Fruit fly (Drosophila melanogaster) whole organism: ENCODE data around the gene Piezo.

Experiments
- CG8478 ChIP-seq: fragments of >200 bp; optimal IDR thresholded peaks from 2 replicates; lab custom pipeline; 2018; ENCODE audit warnings: inconsistent platforms
- Dll ChIP-seq: fragments of >200 bp; optimal IDR thresholded peaks from 2 replicates; lab custom pipeline; 2017
- EcR ChIP-seq, 2 experiments: fragments of >200 bp; optimal IDR thresholded peaks; 2 replicates each; lab custom pipeline; 2017; ENCODE audit warnings: missing biosample characterization in 2 of 2, missing genetic modification characterization in 2 of 2, missing genetic modification reagents in 2 of 2
- pan ChIP-seq: fragments of >200 bp; optimal IDR thresholded peaks from 2 replicates; lab custom pipeline; 2017
- psq ChIP-seq: fragments of >200 bp; optimal IDR thresholded peaks from 2 replicates; lab custom pipeline; 2017
- usp ChIP-seq: fragments of >200 bp; optimal IDR thresholded peaks from 2 replicates; lab custom pipeline; 2017; ENCODE audit warnings: missing biosample characterization, missing genetic modification characterization, mixed read lengths

Piezo gene

DNA sequence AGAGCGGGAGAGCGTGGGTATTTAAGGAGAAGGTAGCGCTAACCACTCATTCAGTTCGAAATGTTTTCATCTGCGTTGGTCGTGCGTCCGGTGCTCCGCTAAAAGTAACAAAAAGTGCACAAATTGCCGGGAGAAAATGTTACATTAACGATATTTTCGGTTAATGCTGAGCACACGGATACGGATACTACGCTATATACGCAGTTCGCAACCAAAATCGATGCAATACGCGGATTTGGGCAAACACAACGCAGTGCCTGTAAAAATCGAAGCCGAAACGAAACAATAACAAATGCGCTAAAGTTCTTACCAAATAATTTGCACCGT, at the start of gene Piezo:
TSS of gene Piezo (plus strand) at position 49 of the 327 bp plus-strand sequence.
- TF ChIP-seq Dll (lab: Kevin White, UChicago) (no peak), psq (no peak), pan (lab: Kevin White, UChicago) (no peak), EcR (GFP tag; optimal IDR thresholded peaks at IDR 0.05; lab: Kevin White, UChicago) (no peak), usp (GFP tag; lab: Kevin White, UChicago) (no peak), CG8478 (lab: Kevin White, UChicago) (no peak)

DNA sequence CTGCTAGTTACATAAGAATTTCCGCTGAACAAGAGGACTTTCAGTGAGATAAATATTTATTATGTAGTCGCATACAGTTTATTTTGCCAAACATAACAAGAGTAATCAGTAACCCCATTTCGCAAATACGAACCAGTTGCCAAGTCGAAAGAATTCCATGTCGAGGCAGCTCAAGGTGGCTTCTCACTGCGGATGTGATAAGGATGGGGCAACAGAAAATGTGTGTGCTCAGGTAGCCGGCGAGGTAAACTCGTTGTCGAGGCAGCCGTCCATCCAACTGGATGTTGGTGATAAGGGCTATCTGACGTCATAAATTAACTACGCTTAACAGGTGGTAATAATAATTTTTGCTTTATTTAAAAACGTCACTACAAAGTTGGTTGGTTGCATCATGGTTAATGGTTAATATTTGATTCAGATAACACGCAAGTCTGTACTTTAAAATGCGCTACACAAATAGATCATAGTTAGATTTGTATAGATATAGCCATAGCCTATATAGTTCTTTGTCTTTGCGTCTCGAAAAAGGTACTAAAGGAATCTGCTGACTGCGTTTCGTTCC, 46.2 kb upstream of the Piezo start:
- no peak for TF ChIP-seq psq
- TF ChIP-seq EcR (GFP tag; optimal IDR thresholded peaks at IDR 0.05; lab: Kevin White, UChicago), result no peak
- no peak for TF ChIP-seq CG8478 (lab: Kevin White, UChicago)
- no peak for TF ChIP-seq Dll (lab: Kevin White, UChicago)
- no peak for TF ChIP-seq usp (GFP tag; lab: Kevin White, UChicago)
- TF ChIP-seq pan (lab: Kevin White, UChicago), result no peak

DNA sequence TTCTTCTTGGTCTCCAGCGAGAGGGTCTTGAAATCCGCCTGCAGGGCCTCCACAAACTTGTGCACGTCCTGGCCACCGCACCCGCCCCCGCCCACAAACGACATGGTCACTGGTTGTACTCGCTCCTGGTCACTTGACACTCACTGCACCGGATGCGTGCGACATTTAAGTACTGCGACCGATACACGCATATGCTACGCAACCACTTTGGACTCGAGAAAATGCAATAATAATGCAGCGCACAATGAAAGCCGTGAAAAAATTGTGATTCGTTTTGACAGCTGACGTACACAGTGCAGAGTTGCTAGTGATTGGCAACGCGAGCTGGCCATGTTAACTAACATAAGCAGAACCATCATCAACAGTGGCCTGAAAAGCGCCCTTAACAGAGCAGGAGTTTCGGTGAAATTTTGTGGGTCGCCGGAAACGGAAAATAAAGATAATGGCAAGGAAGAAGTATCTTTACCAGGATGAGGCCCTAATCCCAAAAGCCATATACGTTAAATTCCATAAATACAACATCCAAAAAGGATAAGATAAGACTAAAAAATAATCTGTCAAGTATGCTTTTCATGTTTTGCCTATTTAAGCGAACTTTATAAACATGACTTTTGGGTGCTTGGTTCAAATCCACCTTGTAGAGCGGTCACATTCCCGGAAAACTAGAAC, 39.0 kb upstream of the Piezo start, which contains the start of the genes mon2 and CG8673:
TSS of gene mon2 (minus strand) at position 300 of the 669 bp plus-strand sequence.
TSS of gene CG8673 (plus strand) at position 619 of the 669 bp plus-strand sequence.
- TF ChIP-seq pan (lab: Kevin White, UChicago), result no peak
- TF ChIP-seq Dll (lab: Kevin White, UChicago), result no peak
- no peak for TF ChIP-seq psq
- no peak for TF ChIP-seq usp (GFP tag; lab: Kevin White, UChicago)
- TF ChIP-seq CG8478 (lab: Kevin White, UChicago), result no peak
- TF ChIP-seq EcR (GFP tag; optimal IDR thresholded peaks at IDR 0.05; lab: Kevin White, UChicago), result no peak

DNA sequence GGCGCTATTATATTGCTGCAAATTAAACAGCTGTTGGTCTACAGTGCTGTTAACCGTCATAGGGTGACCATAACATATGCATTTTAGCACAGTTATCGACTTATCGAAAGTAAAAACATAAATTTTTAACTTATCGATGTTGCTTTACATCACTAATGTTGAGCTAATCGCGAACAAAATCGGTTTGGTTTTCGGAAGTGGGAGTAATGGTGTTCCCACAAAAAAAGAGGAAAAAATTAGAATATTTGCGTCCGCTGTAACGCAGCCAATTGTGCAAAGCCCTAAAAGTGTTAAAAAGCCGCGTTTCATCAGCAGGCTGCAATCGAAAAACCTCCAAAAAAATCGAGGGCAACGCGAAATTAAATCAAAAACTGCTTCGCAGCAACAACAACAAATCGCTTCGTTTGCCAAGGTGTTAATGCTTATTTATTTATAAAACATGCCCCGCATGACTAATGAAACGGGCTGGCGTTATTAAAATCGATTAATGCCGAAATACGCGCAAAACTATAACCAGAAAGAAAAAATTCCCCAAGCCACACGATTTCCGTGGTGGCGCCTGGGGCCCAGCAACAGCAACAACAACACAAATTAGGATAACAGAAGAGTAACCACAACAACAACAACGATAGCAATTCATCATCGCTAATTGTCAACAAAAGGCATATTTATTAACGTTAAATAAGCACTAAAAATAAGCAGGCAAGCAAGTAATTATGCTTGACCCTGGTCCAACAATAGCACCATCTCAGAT, 35.8 kb upstream of the Piezo start, which contains the start of the genes CG12375 and CG8668:
TSS of gene CG12375 (minus strand) at position 42 of the 754 bp plus-strand sequence.
TSS of gene CG8668 (plus strand) at position 153 of the 754 bp plus-strand sequence.
- TF ChIP-seq Dll (lab: Kevin White, UChicago) (no peak), EcR (GFP tag; optimal IDR thresholded peaks at IDR 0.05; lab: Kevin White, UChicago) (no peak), psq (no peak), CG8478 (lab: Kevin White, UChicago) (no peak), pan (lab: Kevin White, UChicago) (no peak), usp (GFP tag; lab: Kevin White, UChicago) (no peak)

DNA sequence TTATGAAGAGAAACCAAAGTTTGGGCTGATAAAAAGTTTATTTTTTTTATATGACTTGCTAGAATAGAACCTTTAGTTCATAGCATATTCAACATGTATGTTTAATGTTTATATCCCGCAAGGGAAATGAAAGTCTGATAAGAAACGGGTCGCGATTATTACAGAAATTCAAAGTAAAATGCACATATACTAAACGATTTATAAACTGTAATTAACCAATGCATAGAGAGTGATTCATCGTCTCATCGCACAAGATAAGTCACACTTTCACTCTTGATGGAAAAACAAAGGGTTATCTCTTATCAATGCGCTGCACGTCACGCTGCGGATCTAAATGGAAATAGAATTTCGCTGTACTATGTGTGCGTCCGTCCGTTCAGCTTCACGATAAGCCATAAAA, 34.0 kb upstream of the Piezo start:
- TF ChIP-seq pan (lab: Kevin White, UChicago), result no peak
- TF ChIP-seq CG8478 (lab: Kevin White, UChicago), result no peak
- no peak for TF ChIP-seq usp (GFP tag; lab: Kevin White, UChicago)
- TF ChIP-seq Dll (lab: Kevin White, UChicago), result no peak
- no peak for TF ChIP-seq psq
- no peak for TF ChIP-seq EcR (GFP tag; optimal IDR thresholded peaks at IDR 0.05; lab: Kevin White, UChicago)

DNA sequence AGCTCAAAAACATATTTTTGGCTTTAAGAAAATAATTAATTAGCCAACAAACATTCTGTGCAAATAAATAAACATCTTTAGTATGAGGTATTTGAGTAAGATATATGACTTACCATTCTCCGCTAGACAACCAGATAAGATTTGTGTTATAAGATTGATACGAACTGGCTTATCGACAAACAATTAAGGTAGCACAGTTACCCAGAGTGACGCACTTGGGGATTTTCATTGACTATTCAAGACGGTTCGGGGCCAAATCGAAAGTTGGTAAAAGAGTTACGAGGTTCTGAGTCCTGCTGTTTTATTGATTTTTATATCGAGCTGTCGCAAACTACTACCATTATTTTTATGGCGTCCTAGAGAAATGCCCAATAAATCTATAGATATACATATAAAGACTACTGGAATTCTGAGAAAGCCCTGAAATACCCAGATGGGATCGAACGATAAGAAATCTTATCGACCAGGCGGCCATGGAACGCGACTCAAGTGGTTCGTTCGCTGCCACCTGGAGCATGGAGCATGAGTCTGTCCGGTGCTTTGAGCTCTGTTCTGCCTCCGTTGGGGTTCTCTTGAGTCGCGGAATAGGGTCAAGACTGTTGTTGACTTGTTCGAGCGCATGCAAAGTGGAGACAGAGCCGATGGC, 32.8 kb upstream of the Piezo start:
- TF ChIP-seq usp (GFP tag; lab: Kevin White, UChicago) (no peak), EcR (GFP tag; optimal IDR thresholded peaks at IDR 0.05; lab: Kevin White, UChicago) (no peak), CG8478 (lab: Kevin White, UChicago) (no peak), Dll (lab: Kevin White, UChicago) (no peak), psq (no peak), pan (lab: Kevin White, UChicago) (no peak)

DNA sequence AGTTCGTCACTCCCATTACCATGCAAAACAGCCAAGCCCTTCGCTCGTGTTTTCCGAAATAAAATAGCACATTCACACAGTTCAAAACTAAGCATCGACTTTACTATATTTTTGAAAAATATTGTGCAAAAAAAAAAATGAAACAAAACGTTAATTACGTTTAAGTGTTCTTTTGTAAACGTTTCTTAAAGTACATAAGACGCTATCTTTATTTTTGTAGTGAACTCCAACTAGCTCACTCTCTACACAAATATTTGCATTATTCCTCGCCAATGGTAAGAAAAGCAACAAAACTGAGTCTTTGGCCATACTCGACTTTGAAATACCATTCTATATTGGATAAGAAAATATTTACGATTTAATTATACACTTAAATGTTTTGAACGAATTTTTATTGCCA, 32.1 kb upstream of the Piezo start:
- TF ChIP-seq Dll (lab: Kevin White, UChicago) (no peak), psq (no peak), usp (GFP tag; lab: Kevin White, UChicago) (no peak), EcR (GFP tag; optimal IDR thresholded peaks at IDR 0.05; lab: Kevin White, UChicago) (no peak), pan (lab: Kevin White, UChicago) (no peak), CG8478 (lab: Kevin White, UChicago) (no peak)

DNA sequence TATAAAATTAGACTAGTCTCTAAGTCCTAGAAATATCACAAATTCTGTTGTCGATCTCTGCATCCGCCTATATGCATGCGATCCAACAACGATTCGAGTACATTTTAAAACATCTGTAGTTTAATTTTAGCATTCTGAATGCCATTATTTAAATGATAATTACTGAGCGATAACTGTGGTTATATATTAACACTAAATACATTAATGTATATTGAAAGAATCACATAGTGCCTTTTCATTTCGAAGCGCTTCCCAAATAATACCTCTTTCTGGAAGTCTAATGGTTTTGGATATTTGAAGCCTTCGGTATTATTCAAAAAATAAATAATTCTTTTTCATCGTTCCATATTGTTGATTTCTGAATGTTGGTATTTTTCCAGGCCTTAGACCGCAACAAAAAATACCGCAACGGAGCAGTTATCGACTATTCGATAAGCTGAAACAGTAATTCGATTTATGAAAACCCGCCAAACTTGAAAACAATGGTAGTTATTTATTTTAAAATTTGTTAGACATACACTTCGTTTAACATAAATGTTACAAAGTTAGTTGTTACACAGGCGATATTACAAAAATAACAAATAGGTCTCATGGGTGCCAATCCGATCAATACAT, 29.0 kb upstream of the Piezo start:
- TF ChIP-seq pan (lab: Kevin White, UChicago), result no peak
- TF ChIP-seq psq, result no peak
- no peak for TF ChIP-seq CG8478 (lab: Kevin White, UChicago)
- no peak for TF ChIP-seq EcR (GFP tag; optimal IDR thresholded peaks at IDR 0.05; lab: Kevin White, UChicago)
- no peak for TF ChIP-seq Dll (lab: Kevin White, UChicago)
- no peak for TF ChIP-seq usp (GFP tag; lab: Kevin White, UChicago)

DNA sequence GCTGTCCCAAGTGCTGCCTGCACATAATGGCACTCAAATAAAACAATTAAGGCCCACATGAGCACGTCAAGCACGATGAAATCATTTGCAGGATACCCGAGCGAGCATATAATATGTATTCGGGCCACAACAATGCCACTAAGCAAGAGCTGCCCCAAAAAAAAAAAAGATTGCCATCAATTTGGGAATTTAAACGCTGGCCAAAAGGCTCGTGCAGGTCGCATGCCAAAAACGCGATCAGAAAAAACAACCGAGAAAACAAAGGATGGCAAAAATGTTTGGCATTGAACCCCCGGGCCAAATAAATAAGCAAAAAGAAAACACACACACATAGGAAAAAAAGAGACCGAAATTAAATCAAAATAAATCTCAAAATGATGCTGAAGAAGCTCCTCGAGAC, 20.1 kb upstream of the Piezo start:
- TF ChIP-seq EcR (GFP tag; optimal IDR thresholded peaks at IDR 0.05; lab: Kevin White, UChicago), result no peak
- no peak for TF ChIP-seq pan (lab: Kevin White, UChicago)
- TF ChIP-seq CG8478 (lab: Kevin White, UChicago), result no peak
- no peak for TF ChIP-seq psq
- TF ChIP-seq Dll (lab: Kevin White, UChicago), result no peak
- no peak for TF ChIP-seq usp (GFP tag; lab: Kevin White, UChicago)

DNA sequence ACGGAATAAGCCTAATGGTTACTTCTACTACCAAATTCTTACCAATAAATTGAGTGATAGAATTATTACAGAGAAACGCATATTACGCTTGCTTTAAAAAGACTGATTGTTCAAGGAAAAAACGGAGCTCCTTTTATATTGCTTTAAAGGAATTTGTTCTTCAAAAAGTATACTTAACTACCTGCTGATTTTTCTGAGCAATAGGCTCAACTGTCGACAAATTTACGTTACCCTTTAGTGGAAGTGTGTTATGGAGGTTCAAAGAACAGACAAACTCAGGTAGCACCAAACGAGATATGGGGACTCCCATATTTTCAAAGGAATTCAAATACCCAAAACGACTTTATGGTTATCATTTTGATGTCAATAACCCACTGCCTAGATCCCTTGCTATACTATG, 18.9 kb upstream of the Piezo start, which contains the start of gene CG42762:
TSS of gene CG42762 (minus strand) at position 101 of the 400 bp plus-strand sequence.
- TF ChIP-seq psq (no peak), usp (GFP tag; lab: Kevin White, UChicago) (no peak), CG8478 (lab: Kevin White, UChicago) (no peak), Dll (lab: Kevin White, UChicago) (no peak), EcR (GFP tag; optimal IDR thresholded peaks at IDR 0.05; lab: Kevin White, UChicago) (no peak), pan (lab: Kevin White, UChicago) (no peak)
